Fruit fly (Drosophila melanogaster) whole organism, prepupa: Measurements from ENCODE around the gene Phb1.

Source experiments
- Blimp-1 ChIP-seq: fragments of 200-800 bp; sonication (Bioruptor generic); optimal IDR thresholded peaks from 3 replicates; lab custom pipeline; 2017; ENCODE audit warnings: missing biosample characterization, missing genetic modification characterization, mild to moderate bottlenecking, moderate library complexity, missing genetic modification reagents
- CG10631 ChIP-seq: fragments of 200-800 bp; sonication (Bioruptor generic); optimal IDR thresholded peaks from 2 replicates; lab custom pipeline; 2016; ENCODE audit warnings: missing biosample characterization, missing genetic modification characterization
- CG11294 ChIP-seq: fragments of 200-800 bp; sonication (Bioruptor generic); IDR thresholded peaks from 2 replicates; pipeline ENCODE4 v1.3.6; 2022; ENCODE audit warnings: missing biosample characterization, missing genetic modification characterization
- CG15336 ChIP-seq: fragments of 200-800 bp; sonication (Bioruptor generic); IDR thresholded peaks from 2 replicates; pipeline ENCODE4 v1.3.6; 2022; ENCODE audit warnings: missing biosample characterization, missing genetic modification characterization
- CG1621 ChIP-seq: fragments of 200-800 bp; sonication (Bioruptor generic); optimal IDR thresholded peaks from 3 replicates; lab custom pipeline; 2018; ENCODE audit warnings: missing biosample characterization, mild to moderate bottlenecking, missing genetic modification characterization
- CG16779 ChIP-seq: fragments of 200-800 bp; sonication (Bioruptor generic); optimal IDR thresholded peaks from 3 replicates; lab custom pipeline; 2017; ENCODE audit warnings: missing biosample characterization, mild to moderate bottlenecking, missing genetic modification characterization
- CG3032 ChIP-seq: fragments of 200-800 bp; optimal IDR thresholded peaks from 2 replicates; lab custom pipeline; 2019; ENCODE audit warnings: missing biosample characterization, mild to moderate bottlenecking, missing genetic modification characterization, moderate library complexity
- CG34406 ChIP-seq: fragments of 200-800 bp; sonication (Bioruptor generic); optimal IDR thresholded peaks from 3 replicates; lab custom pipeline; 2016; ENCODE audit warnings: missing biosample characterization, missing genetic modification characterization
- CG3919 ChIP-seq: fragments of 200-800 bp; sonication (Bioruptor generic); optimal IDR thresholded peaks from 3 replicates; lab custom pipeline; 2016; ENCODE audit warnings: missing biosample characterization, missing genetic modification characterization
- CG4318 ChIP-seq: fragments of 200-800 bp; sonication (Bioruptor generic); optimal IDR thresholded peaks from 3 replicates; lab custom pipeline; 2017; ENCODE audit warnings: missing biosample characterization, mild to moderate bottlenecking, missing genetic modification characterization
- CG6163 ChIP-seq: fragments of 200-800 bp; sonication (Bioruptor generic); IDR thresholded peaks from 3 replicates; pipeline ENCODE4 v1.3.6; 2022; ENCODE audit warnings: missing biosample characterization, missing genetic modification characterization
- CG6808 ChIP-seq: fragments of 200-800 bp; sonication (Bioruptor generic); optimal IDR thresholded peaks from 3 replicates; lab custom pipeline; 2017; ENCODE audit warnings: missing biosample characterization, missing genetic modification characterization, mild to moderate bottlenecking, moderate library complexity, missing genetic modification reagents
- CG6854 ChIP-seq: fragments of 200-800 bp; sonication (Bioruptor generic); optimal IDR thresholded peaks from 2 replicates; lab custom pipeline; 2017; ENCODE audit warnings: missing biosample characterization, mild to moderate bottlenecking, missing genetic modification characterization
- CG8119 ChIP-seq: fragments of 200-800 bp; sonication (Bioruptor generic); IDR thresholded peaks from 3 replicates; pipeline ENCODE4 v1.3.6; 2022; ENCODE audit warnings: missing biosample characterization, missing genetic modification characterization
- CG8632 ChIP-seq: fragments of 200-800 bp; sonication (Bioruptor generic); optimal IDR thresholded peaks from 3 replicates; lab custom pipeline; 2016; ENCODE audit warnings: missing biosample characterization, missing genetic modification characterization
- CG9139 ChIP-seq: fragments of 200-800 bp; sonication (Bioruptor generic); optimal IDR thresholded peaks from 3 replicates; lab custom pipeline; 2017; ENCODE audit warnings: missing biosample characterization, mild to moderate bottlenecking, missing genetic modification characterization
- Eip75B ChIP-seq: fragments of 200-800 bp; sonication (Bioruptor generic); optimal IDR thresholded peaks from 3 replicates; lab custom pipeline; 2016; ENCODE audit warnings: missing biosample characterization, missing genetic modification characterization
- Eip78C ChIP-seq: fragments of 200-800 bp; sonication (Bioruptor generic); peaks from one replicate; lab custom pipeline; 2016; ENCODE audit warnings: missing biosample characterization, missing genetic modification characterization
- Ets21C ChIP-seq: fragments of 200-800 bp; sonication (Bioruptor generic); optimal IDR thresholded peaks from 3 replicates; lab custom pipeline; 2016; ENCODE audit warnings: missing biosample characterization, missing genetic modification characterization
- Ets96B ChIP-seq: fragments of 200-800 bp; optimal IDR thresholded peaks from 2 replicates; lab custom pipeline; 2019; ENCODE audit warnings: missing biosample characterization, mild to moderate bottlenecking, missing genetic modification characterization, moderate library complexity
- Hr39 ChIP-seq: fragments of 200-800 bp; sonication (Bioruptor generic); optimal IDR thresholded peaks from 2 replicates; lab custom pipeline; 2016; ENCODE audit warnings: missing biosample characterization, missing genetic modification characterization
- Met ChIP-seq: fragments of 200-800 bp; sonication (Bioruptor generic); optimal IDR thresholded peaks from 3 replicates; lab custom pipeline; 2016; ENCODE audit warnings: missing biosample characterization, missing genetic modification characterization
- Sox14 ChIP-seq: fragments of 200-800 bp; sonication (Bioruptor generic); optimal IDR thresholded peaks from 3 replicates; lab custom pipeline; 2016; ENCODE audit warnings: missing biosample characterization, missing genetic modification characterization
- Sox15 ChIP-seq: fragments of 200-800 bp; sonication (Bioruptor generic); optimal IDR thresholded peaks from 3 replicates; lab custom pipeline; 2016; ENCODE audit warnings: missing biosample characterization, missing genetic modification characterization
- achi ChIP-seq: fragments of 200-800 bp; sonication (Bioruptor generic); optimal IDR thresholded peaks from 3 replicates; lab custom pipeline; 2016; ENCODE audit warnings: missing biosample characterization, missing genetic modification characterization
- cyc ChIP-seq: fragments of 200-800 bp; sonication (Bioruptor generic); optimal IDR thresholded peaks from 3 replicates; lab custom pipeline; 2016; ENCODE audit warnings: missing biosample characterization, missing genetic modification characterization
- dac ChIP-seq: fragments of 200-800 bp; sonication (Bioruptor generic); optimal IDR thresholded peaks from 2 replicates; lab custom pipeline; 2017; ENCODE audit warnings: missing biosample characterization, mild to moderate bottlenecking, missing genetic modification characterization
- dsx ChIP-seq: fragments of 200-800 bp; optimal IDR thresholded peaks from 3 replicates; lab custom pipeline; 2019; ENCODE audit warnings: missing biosample characterization, mild to moderate bottlenecking, missing genetic modification characterization, moderate library complexity; ENCODE audit not compliant: poor library complexity, severe bottlenecking
- eg ChIP-seq: fragments of 200-800 bp; sonication (Bioruptor generic); IDR thresholded peaks from 3 replicates; pipeline ENCODE4 v1.3.6; 2022; ENCODE audit warnings: missing biosample characterization, missing genetic modification characterization
- fd59A ChIP-seq: fragments of 200-800 bp; sonication (Bioruptor generic); optimal IDR thresholded peaks from 2 replicates; lab custom pipeline; 2017; ENCODE audit warnings: missing biosample characterization, mild to moderate bottlenecking, missing genetic modification characterization, missing genetic modification reagents
- fd85E ChIP-seq: fragments of 200-800 bp; sonication (Bioruptor generic); optimal IDR thresholded peaks from 3 replicates; lab custom pipeline; 2016; ENCODE audit warnings: missing biosample characterization, missing genetic modification characterization
- fkh ChIP-seq: fragments of 200-800 bp; sonication (Bioruptor generic); optimal IDR thresholded peaks from 3 replicates; lab custom pipeline; 2017; ENCODE audit warnings: missing biosample characterization, mild to moderate bottlenecking, missing genetic modification characterization, moderate library complexity
- lz ChIP-seq: fragments of 200-800 bp; sonication (Bioruptor generic); optimal IDR thresholded peaks from 3 replicates; lab custom pipeline; 2016; ENCODE audit warnings: missing biosample characterization, missing genetic modification characterization
- pdm3 ChIP-seq: fragments of 200-800 bp; sonication (Bioruptor generic); optimal IDR thresholded peaks from 3 replicates; lab custom pipeline; 2016; ENCODE audit warnings: missing biosample characterization, missing genetic modification characterization
- spab ChIP-seq: fragments of 200-800 bp; sonication (Bioruptor generic); optimal IDR thresholded peaks from 2 replicates; lab custom pipeline; 2017; ENCODE audit warnings: missing biosample characterization, mild to moderate bottlenecking, missing genetic modification characterization, missing genetic modification reagents
- svp ChIP-seq: fragments of 200-800 bp; sonication (Bioruptor generic); peaks from one replicate; lab custom pipeline; 2016; ENCODE audit warnings: missing biosample characterization, missing genetic modification characterization
- topi ChIP-seq: fragments of 200-800 bp; sonication (Bioruptor generic); optimal IDR thresholded peaks from 3 replicates; lab custom pipeline; 2016; ENCODE audit warnings: missing biosample characterization, missing genetic modification characterization
- vri ChIP-seq: fragments of 200-800 bp; sonication (Bioruptor generic); optimal IDR thresholded peaks from 3 replicates; lab custom pipeline; 2016; ENCODE audit warnings: missing biosample characterization, mild to moderate bottlenecking, missing genetic modification characterization

Phb1 gene

DNA sequence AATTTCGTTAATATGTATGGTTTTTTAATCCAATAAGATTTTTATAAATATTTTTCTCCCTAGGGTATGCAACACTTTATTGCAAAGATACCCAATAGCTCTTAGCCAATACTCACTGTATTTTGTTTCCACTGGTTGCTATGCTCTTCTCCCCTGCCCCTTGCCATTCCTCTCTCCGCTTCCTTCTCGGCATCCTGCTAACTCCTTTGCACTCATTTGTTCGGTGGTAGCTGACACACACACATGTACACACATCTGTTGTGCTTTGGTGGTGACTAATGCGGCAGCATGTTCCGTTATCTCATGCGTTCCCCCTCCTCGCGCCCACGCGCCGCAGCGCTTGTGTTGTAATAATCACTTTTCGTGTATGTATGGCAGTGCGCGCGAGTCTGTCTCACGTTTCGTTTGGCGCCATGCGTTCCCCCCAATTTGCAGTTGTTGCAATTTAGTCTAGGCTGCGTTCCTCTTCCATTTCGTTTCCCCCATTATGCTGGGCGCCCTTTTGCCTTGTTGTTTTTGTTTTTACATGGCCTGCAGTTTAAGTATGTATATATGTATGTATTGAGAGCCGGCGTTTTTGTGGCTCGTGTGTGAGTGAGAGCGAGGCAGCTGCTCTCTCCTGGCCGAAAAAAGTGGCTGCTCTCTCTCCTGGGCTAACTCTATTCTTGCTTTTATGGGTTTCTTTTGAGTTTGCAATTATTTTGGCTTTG lies 11.3 kb upstream of the Phb1 start, which contains the start of gene Polr1D (continued):
- TF ChIP-seq svp (peak; percentile 84), CG3032 (no peak), lz (GFP tag; lab: Kevin White, UChicago) (peak; percentile 2), fd85E (GFP tag; lab: Kevin White, UChicago) (no peak), dac (GFP tag; lab: Kevin White, UChicago) (no peak), Met (GFP tag; lab: Kevin White, UChicago) (peak; percentile 43), achi (GFP tag; lab: Kevin White, UChicago) (peak; percentile 60), CG15336 (GFP tag; lab: Robert Waterston, UW) (no peak), Ets21C (GFP tag; lab: Kevin White, UChicago) (no peak), pdm3 (GFP tag; lab: Kevin White, UChicago) (no peak), spab (peak; percentile 26), Eip75B (GFP tag; lab: Kevin White, UChicago) (peak; percentile 14), CG34406 (peak; percentile 39), vri (GFP tag; lab: Kevin White, UChicago) (peak; percentile 95), fkh (GFP tag; lab: Kevin White, UChicago) (no peak), CG16779 (no peak), CG9139 (GFP tag; lab: Kevin White, UChicago) (no peak), CG3919 (GFP tag; lab: Kevin White, UChicago) (peak; percentile 51), dsx (GFP tag; lab: Kevin White, UChicago) (peak; percentile 48)
- TF ChIP-seq, all 60 proteins: peak for 34

DNA sequence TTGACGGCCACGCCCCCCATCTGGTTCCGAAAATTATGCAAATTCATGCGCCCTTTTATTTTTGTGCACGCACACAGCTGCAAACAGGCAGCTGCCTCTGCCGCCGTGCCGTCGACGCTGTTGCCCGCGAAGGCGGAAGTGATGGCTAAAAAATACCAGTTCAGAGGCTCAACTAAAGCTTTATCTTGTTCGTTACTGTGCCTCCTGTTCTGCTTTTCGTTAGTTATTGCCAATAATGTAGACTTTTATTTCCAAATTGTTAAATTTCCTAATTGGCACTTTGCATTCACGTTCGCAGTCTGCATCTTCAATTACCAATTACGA lies 10.7 kb upstream of the Phb1 start:
- TF ChIP-seq eg (GFP tag; lab: Robert Waterston, UW) (0 out of 3 replicates have a peak, but pooled peaks have one; percentile 4), CG10631 (GFP tag; lab: Kevin White, UChicago) (no peak), Eip75B (GFP tag; lab: Kevin White, UChicago) (no peak), CG1621 (tag; lab: Kevin White, UChicago) (no peak), CG4318 (GFP tag; lab: Kevin White, UChicago) (no peak), Sox14 (GFP tag; lab: Kevin White, UChicago) (no peak), CG6854 (no peak), CG9139 (GFP tag; lab: Kevin White, UChicago) (no peak), CG8119 (GFP tag; lab: Robert Waterston, UW) (no peak), CG3032 (no peak), Ets21C (GFP tag; lab: Kevin White, UChicago) (no peak), CG6808 (no peak), dac (GFP tag; lab: Kevin White, UChicago) (no peak), vri (GFP tag; lab: Kevin White, UChicago) (no peak), Ets96B (tag; lab: Kevin White, UChicago) (no peak), topi (no peak), CG6163 (no peak), Blimp-1 (GFP tag; lab: Kevin White, UChicago) (no peak), spab (no peak), Sox15 (GFP tag; lab: Kevin White, UChicago) (no peak), CG8632 (GFP tag; lab: Kevin White, UChicago) (no peak), CG15336 (GFP tag; lab: Robert Waterston, UW) (no peak), CG11294 (GFP tag; lab: Robert Waterston, UW) (no peak), cyc (no peak), Eip78C (peak; percentile 60), Hr39 (GFP tag; lab: Kevin White, UChicago) (peak; percentile 2), fd59A (GFP tag; lab: Kevin White, UChicago) (no peak)
